Fruit fly (Drosophila melanogaster): ENCODE measurements around the gene ND-18.

DNA sequence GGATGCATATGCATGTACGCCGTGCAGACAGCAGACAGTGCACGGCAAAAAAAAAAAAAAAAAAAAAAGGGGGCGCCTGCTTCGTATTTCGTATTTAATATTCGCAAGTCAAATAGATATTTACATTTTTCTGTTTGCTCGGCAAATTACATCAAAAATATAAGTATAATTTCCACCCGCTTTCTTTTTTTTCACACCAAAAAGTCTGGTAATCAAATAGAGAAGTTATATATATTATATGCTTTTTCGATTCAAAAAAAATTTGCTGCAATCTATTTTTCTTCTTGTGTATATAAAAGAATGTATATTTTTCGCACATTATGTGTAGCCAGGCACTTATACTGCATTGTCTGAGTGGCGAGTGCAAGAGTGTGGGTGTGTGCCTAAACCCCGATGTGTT lies 43.9 kb upstream of the ND-18 start:
- no peak for TF ChIP-seq kay (GFP tag; ENCODE audit: borderline replicate concordance)
- TF ChIP-seq CG7045 (GFP tag; optimal IDR thresholded peaks at IDR 0.05), result no peak
- TF ChIP-seq Crg-1 (GFP tag; optimal IDR thresholded peaks at IDR 0.05), result no peak
